Fruit fly (Drosophila melanogaster) whole organism, embryonic: ENCODE data around the gene kra.

ENCODE experiments used
- Aef1 ChIP-seq: fragments of 200-800 bp; sonication (Bioruptor generic); IDR thresholded peaks from 3 replicates; pipeline ENCODE4 v1.3.6; 2022; ENCODE audit warnings: missing biosample characterization, missing genetic modification characterization
- CG1024 ChIP-seq: fragments of 200-800 bp; sonication (Bioruptor generic); IDR thresholded peaks from 2 replicates; pipeline ENCODE4 v1.3.6; 2022; ENCODE audit warnings: missing biosample characterization, missing genetic modification characterization
- CG10321 ChIP-seq: fragments of 200-800 bp; sonication (Bioruptor generic); IDR thresholded peaks from 2 replicates; pipeline ENCODE4 v1.3.6; 2022; ENCODE audit warnings: missing biosample characterization, missing genetic modification characterization
- CG10979 ChIP-seq: fragments of 200-800 bp; sonication (Bioruptor generic); optimal IDR thresholded peaks from 2 replicates; lab custom pipeline; 2018; ENCODE audit warnings: missing biosample characterization, mild to moderate bottlenecking, missing genetic modification characterization, moderate library complexity
- CG11504 ChIP-seq: fragments of 200-800 bp; sonication (Bioruptor generic); optimal IDR thresholded peaks from 3 replicates; lab custom pipeline; 2019; ENCODE audit warnings: missing biosample characterization, mild to moderate bottlenecking, missing genetic modification characterization, moderate library complexity
- CG11560 ChIP-seq: fragments of 200-800 bp; sonication (Bioruptor generic); IDR thresholded peaks from 3 replicates; pipeline ENCODE4 v1.3.6; 2022; ENCODE audit warnings: missing biosample characterization, missing genetic modification characterization
- CG12942 ChIP-seq: fragments of 200-800 bp; sonication (Bioruptor generic); optimal IDR thresholded peaks from 3 replicates; lab custom pipeline; 2016; ENCODE audit warnings: missing biosample characterization, missing genetic modification characterization
- CG18262 ChIP-seq: fragments of 200-800 bp; optimal IDR thresholded peaks from 3 replicates; lab custom pipeline; 2019; ENCODE audit warnings: missing biosample characterization, mild to moderate bottlenecking, missing genetic modification characterization, moderate library complexity
- CG30020 ChIP-seq: fragments of 200-800 bp; optimal IDR thresholded peaks from 2 replicates; lab custom pipeline; 2019; ENCODE audit warnings: missing biosample characterization, mild to moderate bottlenecking, missing genetic modification characterization, moderate library complexity
- CG3065 ChIP-seq: fragments of 200-800 bp; sonication (Bioruptor generic); optimal IDR thresholded peaks from 2 replicates; lab custom pipeline; 2016; ENCODE audit warnings: missing biosample characterization, missing genetic modification characterization
- CG3163 ChIP-seq: fragments of 200-800 bp; sonication (Bioruptor generic); optimal IDR thresholded peaks from 3 replicates; lab custom pipeline; 2016; ENCODE audit warnings: missing biosample characterization, missing genetic modification characterization
- CG3407 ChIP-seq: fragments of 200-800 bp; sonication (Bioruptor generic); optimal IDR thresholded peaks from 2 replicates; lab custom pipeline; 2018; ENCODE audit warnings: missing biosample characterization, mild to moderate bottlenecking, missing genetic modification characterization
- CG3847 ChIP-seq: fragments of 200-800 bp; sonication (Bioruptor generic); IDR thresholded peaks from 2 replicates; pipeline ENCODE4 v1.3.6; 2022; ENCODE audit warnings: missing biosample characterization, missing genetic modification characterization
- CG4424 ChIP-seq: fragments of 200-800 bp; sonication (Bioruptor generic); optimal IDR thresholded peaks from 3 replicates; lab custom pipeline; 2016; ENCODE audit warnings: missing biosample characterization, missing genetic modification characterization
- CG9215 ChIP-seq: fragments of 200-800 bp; sonication (Bioruptor generic); IDR thresholded peaks from 2 replicates; pipeline ENCODE4 v1.3.6; 2022; ENCODE audit warnings: missing biosample characterization, missing genetic modification characterization
- Camta ChIP-seq: fragments of 200-800 bp; sonication (Bioruptor generic); optimal IDR thresholded peaks from 2 replicates; lab custom pipeline; 2016; ENCODE audit warnings: missing biosample characterization, missing genetic modification characterization
- D ChIP-seq, 2 experiments: fragments of 200-800 bp in 1 of 2; fragments of >200 bp in 1 of 2; sonication (Bioruptor generic) in 1 of 2; optimal IDR thresholded peaks; 2 replicates in 1 of 2; 3 replicates in 1 of 2; lab custom pipeline; 2017; ENCODE audit warnings: mild to moderate bottlenecking in 1 of 2, missing biosample characterization in 1 of 2, missing genetic modification characterization in 1 of 2, missing genetic modification reagents in 1 of 2
- Dad ChIP-seq: fragments of 200-800 bp; sonication (Bioruptor generic); optimal IDR thresholded peaks from 3 replicates; lab custom pipeline; 2016; ENCODE audit warnings: missing biosample characterization, missing genetic modification characterization
- Dll ChIP-seq: fragments of 200-800 bp; sonication (Bioruptor generic); IDR thresholded peaks from 4 replicates; pipeline ENCODE4 v1.3.6; 2022; ENCODE audit warnings: missing biosample characterization, missing genetic modification characterization; ENCODE audit not compliant: partially characterized antibody
- Dp ChIP-seq: fragments of 200-800 bp; sonication (Bioruptor generic); optimal IDR thresholded peaks from 2 replicates; lab custom pipeline; 2018; ENCODE audit warnings: missing biosample characterization, mild to moderate bottlenecking, missing genetic modification characterization, moderate library complexity
- Drgx ChIP-seq: fragments of 200-800 bp; sonication (Bioruptor generic); IDR thresholded peaks from 2 replicates; pipeline ENCODE4 v1.3.6; 2022; ENCODE audit warnings: missing biosample characterization, missing genetic modification characterization
- Elba2 ChIP-seq: fragments of 200-800 bp; sonication (Bioruptor generic); optimal IDR thresholded peaks from 3 replicates; lab custom pipeline; 2016; ENCODE audit warnings: missing biosample characterization, missing genetic modification characterization
- H15 ChIP-seq: fragments of 200-800 bp; sonication (Bioruptor generic); IDR thresholded peaks from 3 replicates; pipeline ENCODE4 v1.3.6; 2022; ENCODE audit warnings: missing biosample characterization, missing genetic modification characterization
- Med ChIP-seq: fragments of 200-800 bp; sonication (Bioruptor generic); peaks from one replicate; lab custom pipeline; 2016; ENCODE audit warnings: missing biosample characterization, missing genetic modification characterization, mild to moderate bottlenecking, inconsistent platforms, moderate library complexity
- Mrtf ChIP-seq: fragments of 200-800 bp; sonication (Bioruptor generic); IDR thresholded peaks from 3 replicates; pipeline ENCODE4 v1.3.6; 2022; ENCODE audit warnings: missing biosample characterization, missing genetic modification characterization
- NFAT ChIP-seq: fragments of 200-800 bp; sonication (Bioruptor generic); IDR thresholded peaks from 2 replicates; pipeline ENCODE4 v1.3.6; 2022; ENCODE audit warnings: missing biosample characterization, missing genetic modification characterization
- Nf-YB ChIP-seq: fragments of 200-800 bp; sonication (Bioruptor generic); optimal IDR thresholded peaks from 3 replicates; lab custom pipeline; 2019; ENCODE audit warnings: missing biosample characterization, mild to moderate bottlenecking, missing genetic modification characterization, moderate library complexity
- Oaz ChIP-seq: fragments of 200-800 bp; sonication (Bioruptor generic); IDR thresholded peaks from 2 replicates; pipeline ENCODE4 v1.3.6; 2022; ENCODE audit warnings: missing biosample characterization, missing genetic modification characterization
- YL-1 ChIP-seq: fragments of 200-800 bp; sonication (Bioruptor generic); optimal IDR thresholded peaks from 3 replicates; lab custom pipeline; 2017; ENCODE audit warnings: missing biosample characterization, mild to moderate bottlenecking, missing genetic modification characterization
- bbx ChIP-seq: fragments of 200-800 bp; sonication (Bioruptor generic); IDR thresholded peaks from 2 replicates; pipeline ENCODE4 v1.3.6; 2022; ENCODE audit warnings: missing biosample characterization, missing genetic modification characterization; ENCODE audit not compliant: partially characterized antibody
- ewg ChIP-seq: fragments of 200-800 bp; sonication (Bioruptor generic); optimal IDR thresholded peaks from 3 replicates; lab custom pipeline; 2017; ENCODE audit warnings: mild to moderate bottlenecking, missing biosample characterization, missing genetic modification reagents, missing genetic modification characterization
- exex ChIP-seq: fragments of 200-800 bp; sonication (Bioruptor generic); optimal IDR thresholded peaks from 4 replicates; lab custom pipeline; 2018; ENCODE audit warnings: missing biosample characterization, mild to moderate bottlenecking, missing genetic modification characterization, moderate library complexity
- fd3F ChIP-seq: fragments of 200-800 bp; sonication (Bioruptor generic); optimal IDR thresholded peaks from 2 replicates; lab custom pipeline; 2018; ENCODE audit warnings: missing biosample characterization, mild to moderate bottlenecking, missing genetic modification characterization, moderate library complexity
- kah ChIP-seq: fragments of 200-800 bp; sonication (Bioruptor generic); optimal IDR thresholded peaks from 2 replicates; lab custom pipeline; 2018; ENCODE audit warnings: missing biosample characterization, mild to moderate bottlenecking, missing genetic modification characterization
- lab ChIP-seq: fragments of 200-800 bp; sonication (Bioruptor generic); optimal IDR thresholded peaks from 3 replicates; lab custom pipeline; 2017; ENCODE audit warnings: missing biosample characterization, missing genetic modification characterization, mild to moderate bottlenecking, moderate library complexity, missing genetic modification reagents
- lola ChIP-seq, 3 experiments: fragments of >200 bp in 2 of 3; fragments of 200-800 bp in 1 of 3; sonication (Bioruptor generic) in 1 of 3; optimal IDR thresholded peaks; 2 replicates each; lab custom pipeline; 2017 to 2019; ENCODE audit warnings: missing biosample characterization in 3 of 3, missing genetic modification characterization in 3 of 3, mild to moderate bottlenecking in 1 of 3, moderate library complexity in 1 of 3
- luna ChIP-seq: fragments of 200-800 bp; sonication (Bioruptor generic); optimal IDR thresholded peaks from 2 replicates; lab custom pipeline; 2016; ENCODE audit warnings: missing biosample characterization, missing genetic modification characterization
- nom ChIP-seq: fragments of 200-800 bp; sonication (Bioruptor generic); optimal IDR thresholded peaks from 2 replicates; lab custom pipeline; 2017; ENCODE audit warnings: missing biosample characterization, missing genetic modification characterization, mild to moderate bottlenecking, moderate library complexity, missing genetic modification reagents
- pb ChIP-seq: fragments of 200-800 bp; sonication (Bioruptor generic); optimal IDR thresholded peaks from 3 replicates; lab custom pipeline; 2016; ENCODE audit warnings: missing biosample characterization, missing genetic modification characterization
- peb ChIP-seq: fragments of 200-800 bp; sonication (Bioruptor generic); IDR thresholded peaks from 2 replicates; pipeline ENCODE4 v1.3.6; 2022; ENCODE audit warnings: missing biosample characterization, missing genetic modification characterization
- pita ChIP-seq: fragments of 200-800 bp; sonication (Bioruptor generic); optimal IDR thresholded peaks from 2 replicates; lab custom pipeline; 2017; ENCODE audit warnings: missing biosample characterization, mild to moderate bottlenecking, missing genetic modification characterization
- pnt ChIP-seq: fragments of 200-800 bp; sonication (Bioruptor generic); optimal IDR thresholded peaks from 3 replicates; lab custom pipeline; 2016; ENCODE audit warnings: missing biosample characterization, missing genetic modification characterization
- sim ChIP-seq: fragments of 200-800 bp; sonication (Bioruptor generic); IDR thresholded peaks from 2 replicates; pipeline ENCODE4 v1.3.6; 2022; ENCODE audit warnings: missing biosample characterization, missing genetic modification characterization
- sr ChIP-seq: fragments of 200-800 bp; sonication (Bioruptor generic); IDR thresholded peaks from 3 replicates; pipeline ENCODE4 v1.3.6; 2022; ENCODE audit warnings: missing biosample characterization, missing genetic modification characterization
- trem ChIP-seq: fragments of 200-800 bp; optimal IDR thresholded peaks from 3 replicates; lab custom pipeline; 2019; ENCODE audit warnings: missing biosample characterization, mild to moderate bottlenecking, missing genetic modification characterization, moderate library complexity
- unc-4 ChIP-seq: fragments of 200-800 bp; sonication (Bioruptor generic); IDR thresholded peaks from 2 replicates; pipeline ENCODE4 v1.3.6; 2022; ENCODE audit warnings: missing biosample characterization, missing genetic modification characterization; ENCODE audit not compliant: partially characterized antibody
- unpg ChIP-seq: fragments of 200-800 bp; sonication (Bioruptor generic); optimal IDR thresholded peaks from 3 replicates; lab custom pipeline; 2018; ENCODE audit warnings: missing biosample characterization, mild to moderate bottlenecking, missing genetic modification characterization, moderate library complexity
- vvl ChIP-seq: fragments of 200-800 bp; sonication (Bioruptor generic); IDR thresholded peaks from 2 replicates; pipeline ENCODE4 v1.3.6; 2022; ENCODE audit warnings: missing biosample characterization, missing genetic modification characterization
- zen2 ChIP-seq: fragments of 200-800 bp; sonication (Bioruptor generic); IDR thresholded peaks from 3 replicates; pipeline ENCODE4 v1.3.6; 2022; ENCODE audit warnings: missing biosample characterization, missing genetic modification characterization; ENCODE audit not compliant: partially characterized antibody
- zf30C ChIP-seq: fragments of 200-800 bp; sonication (Bioruptor generic); optimal IDR thresholded peaks from 3 replicates; lab custom pipeline; 2018; ENCODE audit warnings: missing biosample characterization, mild to moderate bottlenecking, missing genetic modification characterization

kra gene

dm6 chr3R:5568590-5568989 is 32.3 kb downstream of the kra start, which contains the start of the genes CG2931 and Rheb (continued):
- TF ChIP-seq CG12942 (GFP tag; lab: Kevin White, UChicago) (peak; percentile 58), CG3407 (GFP tag; lab: Kevin White, UChicago) (peak; percentile 22), CG30020 (tag; lab: Kevin White, UChicago) (peak; percentile 97), unpg (GFP tag; lab: Kevin White, UChicago) (peak; percentile 69), vvl (peak; percentile 74), CG10979 (tag; lab: Kevin White, UChicago) (peak; percentile 58), Med (GFP tag; lab: Kevin White, UChicago) (peak; percentile 92), CG9215 (GFP tag; lab: Robert Waterston, UW) (peak; percentile 52), YL-1 (peak; percentile 87), ewg (peak; percentile 45), Camta (GFP tag; lab: Kevin White, UChicago) (peak; percentile 51), pnt (GFP tag; lab: Kevin White, UChicago) (peak; percentile 46), CG3065 (no peak), zen2 (GFP tag; lab: Robert Waterston, UW) (no peak; the same call in 2 of the 3 replicates), Aef1 (GFP tag; lab: Robert Waterston, UW) (peak; percentile 65; the same call in 2 of the 3 replicates), lab (GFP tag; lab: Kevin White, UChicago) (peak; percentile 51), CG3847 (peak; percentile 78), trem (tag; lab: Kevin White, UChicago) (peak; percentile 89), CG11504 (no peak), bbx (GFP tag; lab: Robert Waterston, UW) (peak; percentile 69), CG4424 (peak; percentile 77), CG1024 (GFP tag; lab: Robert Waterston, UW) (peak; percentile 82), CG3163 (GFP tag; lab: Kevin White, UChicago) (no peak), CG18262 (tag; lab: Kevin White, UChicago) (peak; percentile 57), CG10321 (GFP tag; lab: Robert Waterston, UW) (no peak), kah (GFP tag; lab: Kevin White, UChicago) (no peak), NFAT (GFP tag; lab: Robert Waterston, UW) (no peak), CG11560 (tag; lab: Robert Waterston, UW) (no peak), nom (no peak), D (optimal IDR thresholded peaks at IDR 0.05; lab: Kevin White, UChicago) (no peak), D (GFP tag; optimal IDR thresholded peaks at IDR 0.05; lab: Kevin White, UChicago) (no peak), zf30C (GFP tag; lab: Kevin White, UChicago) (no peak), exex (tag; lab: Kevin White, UChicago) (peak; percentile 19), peb (peak; percentile 47), Nf-YB (GFP tag; lab: Kevin White, UChicago) (peak; percentile 43), pita (GFP tag; lab: Kevin White, UChicago) (no peak), Mrtf (no peak), Oaz (peak; percentile 49; the same call in 1 of the 2 replicates), fd3F (peak; percentile 55), unc-4 (GFP tag; lab: Robert Waterston, UW) (peak; percentile 78), sim (GFP tag; lab: Robert Waterston, UW) (no peak), Elba2 (peak; percentile 38), Dad (GFP tag; lab: Kevin White, UChicago) (peak; percentile 43), Dll (peak; percentile 88), sr (GFP tag; lab: Robert Waterston, UW) (no peak), H15 (0 out of 3 replicates have a peak, but pooled peaks have one; percentile 40), Dp (GFP tag; lab: Kevin White, UChicago) (peak; percentile 35), pb (GFP tag; lab: Kevin White, UChicago) (no peak), Drgx (GFP tag; lab: Robert Waterston, UW) (no peak), lola (GFP tag; optimal IDR thresholded peaks at IDR 0.05; lab: Kevin White, UChicago) (peak in 1 of 3 experiments; percentile 49), luna (GFP tag; lab: Kevin White, UChicago) (no peak)
